Worm (Caenorhabditis elegans) whole organism, young adult: ENCODE data around the gene str-28.

Source experiments
- B0261.1 ChIP-seq: sonication (generic microtip); optimal IDR thresholded peaks from 2 replicates; lab custom pipeline; 2016; ENCODE audit warnings: mild to moderate bottlenecking, missing genetic modification characterization, moderate library complexity, missing compliant biosample characterization
- D2030.7 ChIP-seq: fragments of 200-800 bp; sonication (Bioruptor generic); IDR thresholded peaks from 2 replicates; pipeline ENCODE4 v1.3.6; 2022; ENCODE audit warnings: missing genetic modification reagents, missing genetic modification characterization, missing compliant biosample characterization
- F10E7.11 ChIP-seq: sonication (generic microtip); optimal IDR thresholded peaks from 2 replicates; lab custom pipeline; 2017; ENCODE audit warnings: mild to moderate bottlenecking, missing genetic modification characterization, moderate library complexity, missing compliant biosample characterization
- F22D6.2 ChIP-seq: sonication (generic microtip); optimal IDR thresholded peaks from 2 replicates; lab custom pipeline; 2016; ENCODE audit warnings: mild to moderate bottlenecking, missing genetic modification characterization, missing compliant biosample characterization
- F55B11.4 ChIP-seq: sonication (generic microtip); optimal IDR thresholded peaks from 2 replicates; lab custom pipeline; 2016; ENCODE audit warnings: missing compliant biosample characterization, missing genetic modification characterization, borderline replicate concordance; ENCODE audit not compliant: insufficient read depth
- T07F8.4 ChIP-seq: sonication (generic microtip); optimal IDR thresholded peaks from 2 replicates; lab custom pipeline; 2016; ENCODE audit warnings: mild to moderate bottlenecking, missing genetic modification characterization, moderate library complexity, missing compliant biosample characterization
- T26A5.8 ChIP-seq: sonication (generic microtip); optimal IDR thresholded peaks from 2 replicates; lab custom pipeline; 2016; ENCODE audit warnings: missing genetic modification characterization, missing compliant biosample characterization
- Y56A3A.18 ChIP-seq: fragments of 200-800 bp; sonication (Bioruptor generic); IDR thresholded peaks from 2 replicates; pipeline ENCODE4 v1.3.6; 2022; ENCODE audit warnings: missing genetic modification reagents, missing genetic modification characterization, missing compliant biosample characterization
- Y67H2A.10 ChIP-seq: fragments of 200-800 bp; sonication (Bioruptor generic); conservative IDR thresholded peaks from 2 replicates; pipeline ENCODE4 v1.3.6; 2022; ENCODE audit warnings: missing genetic modification reagents, missing genetic modification characterization, missing compliant biosample characterization
- Y79H2A.3 ChIP-seq: fragments of 200-800 bp; sonication (Bioruptor generic); conservative IDR thresholded peaks from 2 replicates; pipeline ENCODE4 v1.3.6; 2022; ENCODE audit warnings: missing genetic modification reagents, missing genetic modification characterization, missing compliant biosample characterization
- ZK185.1 ChIP-seq: sonication (generic microtip); optimal IDR thresholded peaks from 2 replicates; lab custom pipeline; 2016; ENCODE audit warnings: mild to moderate bottlenecking, missing genetic modification characterization, missing compliant biosample characterization; ENCODE audit not compliant: poor library complexity, severe bottlenecking
- atf-7 ChIP-seq: sonication (generic microtip); optimal IDR thresholded peaks from 2 replicates; lab custom pipeline; 2017; ENCODE audit warnings: mild to moderate bottlenecking, missing genetic modification characterization, missing compliant biosample characterization
- athp-1 ChIP-seq: sonication (generic microtip); optimal IDR thresholded peaks from 2 replicates; lab custom pipeline; 2017; ENCODE audit warnings: mild to moderate bottlenecking, missing genetic modification characterization, missing compliant biosample characterization
- bed-1 ChIP-seq: fragments of 200-800 bp; sonication (Bioruptor generic); IDR thresholded peaks from 2 replicates; pipeline ENCODE4 v1.3.6; 2022; ENCODE audit warnings: missing genetic modification reagents, missing genetic modification characterization, missing compliant biosample characterization
- chd-7 ChIP-seq: sonication (generic microtip); optimal IDR thresholded peaks from 2 replicates; lab custom pipeline; 2016; ENCODE audit warnings: mild to moderate bottlenecking, missing genetic modification characterization, moderate library complexity, missing compliant biosample characterization
- die-1 ChIP-seq: sonication (generic microtip); optimal IDR thresholded peaks from 2 replicates; lab custom pipeline; 2016; ENCODE audit warnings: missing genotype, mild to moderate bottlenecking, missing genetic modification characterization, missing compliant biosample characterization
- dox-1 ChIP-seq: fragments of 200-800 bp; sonication (Bioruptor generic); IDR thresholded peaks from 2 replicates; pipeline ENCODE4 v1.3.6; 2022; ENCODE audit warnings: missing genetic modification reagents, missing genetic modification characterization, missing compliant biosample characterization
- dpl-1 ChIP-seq: fragments of 150-350 bp; optimal IDR thresholded peaks from 2 replicates; lab custom pipeline; 2014; ENCODE audit warnings: missing biosample characterization, missing genetic modification reagents, missing genetic modification characterization
- efl-1 ChIP-seq: fragments of 150-350 bp; optimal IDR thresholded peaks from 2 replicates; lab custom pipeline; 2014; ENCODE audit warnings: missing biosample characterization, missing genetic modification reagents, missing genetic modification characterization
- gei-17 ChIP-seq: fragments of 200-800 bp; sonication (Bioruptor generic); optimal IDR thresholded peaks from 2 replicates; lab custom pipeline; 2018; ENCODE audit warnings: mild to moderate bottlenecking, missing genetic modification characterization, missing compliant biosample characterization
- hlh-12 ChIP-seq: sonication (generic microtip); optimal IDR thresholded peaks from 2 replicates; lab custom pipeline; 2016; ENCODE audit warnings: missing genetic modification characterization, missing compliant biosample characterization
- hlh-26 ChIP-seq: fragments of 200-800 bp; sonication (Bioruptor generic); conservative IDR thresholded peaks from 2 replicates; pipeline ENCODE4 v1.3.6; 2022; ENCODE audit warnings: missing genetic modification reagents, missing genetic modification characterization, missing compliant biosample characterization
- hmg-20 ChIP-seq: fragments of 200-800 bp; sonication (Bioruptor generic); IDR thresholded peaks from 2 replicates; pipeline ENCODE4 v1.3.6; 2022; ENCODE audit warnings: missing genetic modification reagents, missing genetic modification characterization, missing compliant biosample characterization
- lag-1 ChIP-seq: fragments of 200-800 bp; sonication (Bioruptor generic); IDR thresholded peaks from 2 replicates; pipeline ENCODE4 v1.3.6; 2022; ENCODE audit warnings: missing genetic modification reagents, missing genetic modification characterization, missing compliant biosample characterization
- let-526 ChIP-seq: fragments of 200-800 bp; sonication (Bioruptor generic); IDR thresholded peaks from 2 replicates; pipeline ENCODE4 v1.3.6; 2022; ENCODE audit warnings: missing genetic modification reagents, missing genetic modification characterization, missing compliant biosample characterization
- let-607 ChIP-seq, 2 experiments: fragments of 200-800 bp in 1 of 2; sonication (Bioruptor generic) in 1 of 2; sonication (generic microtip) in 1 of 2; optimal IDR thresholded peaks; 2 replicates each; lab custom pipeline; 2016 to 2018; ENCODE audit warnings: mild to moderate bottlenecking in 2 of 2, missing compliant biosample characterization in 2 of 2, missing genetic modification characterization in 2 of 2, moderate library complexity in 2 of 2, missing genotype in 1 of 2
- madf-3 ChIP-seq: fragments of 200-800 bp; sonication (Bioruptor generic); IDR thresholded peaks from 2 replicates; pipeline ENCODE4 v1.3.6; 2022; ENCODE audit warnings: missing genetic modification reagents, missing genetic modification characterization, missing compliant biosample characterization
- madf-6 ChIP-seq: fragments of 200-800 bp; sonication (Bioruptor generic); IDR thresholded peaks from 2 replicates; pipeline ENCODE4 v1.3.6; 2022; ENCODE audit warnings: missing genetic modification reagents, missing genetic modification characterization, missing compliant biosample characterization
- madf-8 ChIP-seq: fragments of 200-800 bp; sonication (Bioruptor generic); conservative IDR thresholded peaks from 2 replicates; pipeline ENCODE4 v1.3.6; 2022; ENCODE audit warnings: missing genetic modification reagents, missing genetic modification characterization, missing compliant biosample characterization
- mes-4 ChIP-seq: sonication (generic microtip); optimal IDR thresholded peaks from 2 replicates; lab custom pipeline; 2016; ENCODE audit warnings: missing genotype, missing genetic modification characterization, missing compliant biosample characterization
- nfya-1 ChIP-seq: sonication (generic microtip); optimal IDR thresholded peaks from 2 replicates; lab custom pipeline; 2017; ENCODE audit warnings: antibody characterized with exemption, missing compliant biosample characterization, missing genetic modification characterization, borderline replicate concordance; ENCODE audit not compliant: insufficient read depth
- nhr-120 ChIP-seq: fragments of 200-800 bp; sonication (Bioruptor generic); IDR thresholded peaks from 2 replicates; pipeline ENCODE4 v1.3.6; 2022; ENCODE audit warnings: missing genetic modification characterization, missing compliant biosample characterization
- nhr-179 ChIP-seq: sonication (generic microtip); optimal IDR thresholded peaks from 2 replicates; lab custom pipeline; 2016; ENCODE audit warnings: mild to moderate bottlenecking, missing genetic modification characterization, missing compliant biosample characterization
- nhr-27 ChIP-seq: fragments of 200-800 bp; sonication (Bioruptor generic); optimal IDR thresholded peaks from 2 replicates; lab custom pipeline; 2018; ENCODE audit warnings: mild to moderate bottlenecking, missing genetic modification characterization, moderate library complexity, missing compliant biosample characterization
- pbrm-1 ChIP-seq: fragments of 200-800 bp; sonication (Bioruptor generic); IDR thresholded peaks from 2 replicates; pipeline ENCODE4 v1.3.6; 2022; ENCODE audit warnings: missing genetic modification reagents, missing genetic modification characterization, missing compliant biosample characterization
- snpc-1.1 ChIP-seq: sonication (generic microtip); optimal IDR thresholded peaks from 2 replicates; lab custom pipeline; 2017; ENCODE audit warnings: missing genetic modification characterization, mild to moderate bottlenecking, missing compliant biosample characterization, antibody characterized with exemption, moderate library complexity, missing genotype, missing genetic modification reagents; ENCODE audit not compliant: insufficient read depth
- snpc-4 ChIP-seq, 5 experiments: fragments of 150-350 bp in 1 of 5; sonication (generic microtip) in 4 of 5; optimal IDR thresholded peaks; 2 replicates each; lab custom pipeline; 2014 to 2018; ENCODE audit warnings: missing genetic modification characterization in 5 of 5, missing biosample characterization in 3 of 5, antibody characterized with exemption in 2 of 5, mild to moderate bottlenecking in 2 of 5, missing compliant biosample characterization in 2 of 5, missing genotype in 2 of 5, moderate library complexity in 2 of 5, missing genetic modification reagents in 1 of 5
- sptf-2 ChIP-seq: fragments of 200-800 bp; sonication (Bioruptor generic); optimal IDR thresholded peaks from 2 replicates; lab custom pipeline; 2018; ENCODE audit warnings: mild to moderate bottlenecking, missing genetic modification characterization, missing compliant biosample characterization
- tbp1 ChIP-seq: fragments of 200-800 bp; sonication (Bioruptor generic); optimal IDR thresholded peaks from 2 replicates; lab custom pipeline; 2018; ENCODE audit warnings: mild to moderate bottlenecking, missing genetic modification characterization, missing compliant biosample characterization
- tlf-1 ChIP-seq: fragments of 200-800 bp; sonication (Bioruptor generic); optimal IDR thresholded peaks from 2 replicates; lab custom pipeline; 2018; ENCODE audit warnings: mild to moderate bottlenecking, missing genetic modification characterization, missing compliant biosample characterization
- unc-130 ChIP-seq: sonication (generic microtip); optimal IDR thresholded peaks from 2 replicates; lab custom pipeline; 2016; ENCODE audit warnings: missing genetic modification reagents, missing genetic modification characterization, missing compliant biosample characterization
- unc-62 ChIP-seq: fragments of 150-350 bp; optimal IDR thresholded peaks from 2 replicates; lab custom pipeline; 2014; ENCODE audit warnings: missing biosample characterization, missing genetic modification reagents, missing genetic modification characterization
- xnd-1 ChIP-seq: sonication (generic microtip); optimal IDR thresholded peaks from 2 replicates; lab custom pipeline; 2016; ENCODE audit warnings: missing genotype, missing genetic modification reagents, missing genetic modification characterization, missing compliant biosample characterization
- ztf-18 ChIP-seq: sonication (generic microtip); optimal IDR thresholded peaks from 2 replicates; lab custom pipeline; 2016; ENCODE audit warnings: missing genotype, mild to moderate bottlenecking, missing genetic modification characterization, missing compliant biosample characterization
- ztf-25 ChIP-seq: fragments of 200-800 bp; sonication (Bioruptor generic); IDR thresholded peaks from 2 replicates; pipeline ENCODE4 v1.3.6; 2022; ENCODE audit warnings: missing genetic modification reagents, missing genetic modification characterization, missing compliant biosample characterization
- ztf-26 ChIP-seq: sonication (generic microtip); optimal IDR thresholded peaks from 2 replicates; lab custom pipeline; 2017; ENCODE audit warnings: missing genetic modification characterization, missing compliant biosample characterization
- ztf-28 ChIP-seq: fragments of 200-800 bp; sonication (Bioruptor generic); IDR thresholded peaks from 2 replicates; pipeline ENCODE4 v1.3.6; 2022; ENCODE audit warnings: missing genetic modification reagents, missing genetic modification characterization, missing compliant biosample characterization
- ztf-3 ChIP-seq: fragments of 200-800 bp; sonication (Bioruptor generic); optimal IDR thresholded peaks from 2 replicates; lab custom pipeline; 2018; ENCODE audit warnings: mild to moderate bottlenecking, missing genetic modification characterization, missing compliant biosample characterization
- ztf-6 ChIP-seq: fragments of 200-800 bp; sonication (Bioruptor generic); IDR thresholded peaks from 2 replicates; pipeline ENCODE4 v1.3.6; 2022; ENCODE audit warnings: missing genetic modification reagents, missing genetic modification characterization, missing compliant biosample characterization

Gene str-28

DNA sequence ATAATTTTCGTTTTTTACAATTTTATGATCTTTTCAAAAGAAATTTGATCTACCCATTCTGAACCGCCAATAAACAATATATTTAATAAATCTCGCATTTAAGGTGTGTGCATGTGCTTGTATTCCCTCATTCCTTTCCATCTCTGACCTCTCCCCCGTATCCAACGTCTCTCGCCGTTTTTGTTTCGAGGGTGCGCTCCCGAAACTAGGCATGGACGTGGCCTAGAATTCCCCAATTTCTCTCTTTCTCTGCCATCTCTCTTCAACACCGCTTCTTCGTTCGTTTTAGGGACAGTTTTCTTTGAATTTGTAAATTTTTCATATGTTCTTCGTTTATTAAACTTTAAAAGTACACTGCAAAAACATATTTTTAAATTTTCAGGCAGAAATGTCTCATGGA lies 7.2 kb downstream of the str-28 start, which contains the start of gene F25E5.1 (continued):
- TF ChIP-seq F10E7.11 (tag; lab: Kevin White, UChicago) (no peak), Y67H2A.10 (GFP tag; lab: Robert Waterston, UW) (no peak), die-1 (tag; lab: Kevin White, UChicago) (no peak), snpc-4 (GFP tag; optimal IDR thresholded peaks at IDR 0.05; lab: Kevin White, UChicago) (no peak), snpc-4 (tag; optimal IDR thresholded peaks at IDR 0.05; lab: Kevin White, UChicago) (peak in 1 of 4 experiments; percentile 43), mes-4 (tag; lab: Kevin White, UChicago) (no peak), T07F8.4 (no peak), hlh-26 (GFP tag; lab: Robert Waterston, UW) (no peak), Y56A3A.18 (no peak), chd-7 (tag; lab: Kevin White, UChicago) (no peak), Y79H2A.3 (no peak), D2030.7 (no peak), xnd-1 (peak; percentile 15), madf-6 (no peak; the same call in 1 of the 2 replicates), unc-62 (no peak), tbp1 (GFP tag; lab: Kevin White, UChicago) (no peak), tlf-1 (no peak), snpc-1.1 (no peak), ztf-3 (GFP tag; lab: Kevin White, UChicago) (no peak), F55B11.4 (tag; lab: Kevin White, UChicago) (no peak), F22D6.2 (tag; lab: Kevin White, UChicago) (no peak), bed-1 (GFP tag; lab: Robert Waterston, UW) (no peak), lag-1 (GFP tag; lab: Robert Waterston, UW) (no peak), athp-1 (tag; lab: Kevin White, UChicago) (peak; percentile 61), ztf-18 (tag; lab: Kevin White, UChicago) (peak; percentile 49), nhr-179 (tag; lab: Kevin White, UChicago) (no peak), let-607 (tag; optimal IDR thresholded peaks at IDR 0.05; lab: Kevin White, UChicago) (no peak), nhr-120 (GFP tag; lab: Robert Waterston, UW) (no peak), madf-8 (GFP tag; lab: Robert Waterston, UW) (peak; percentile 46), efl-1 (GFP tag; lab: Kevin White, UChicago) (peak; percentile 67), let-526 (GFP tag; lab: Robert Waterston, UW) (no peak), sptf-2 (GFP tag; lab: Kevin White, UChicago) (no peak), unc-130 (GFP tag; lab: Kevin White, UChicago) (no peak), gei-17 (GFP tag; lab: Kevin White, UChicago) (no peak), hlh-12 (tag; lab: Kevin White, UChicago) (no peak), ZK185.1 (tag; lab: Kevin White, UChicago) (peak; percentile 50), pbrm-1 (GFP tag; lab: Robert Waterston, UW) (peak; percentile 68; the same call in 1 of the 2 replicates), dpl-1 (no peak), nhr-27 (no peak), nfya-1 (tag; lab: Kevin White, UChicago) (no peak), madf-3 (GFP tag; lab: Robert Waterston, UW) (no peak), hmg-20 (0 out of 2 replicates have a peak, but pooled peaks have one; percentile 24), ztf-6 (GFP tag; lab: Robert Waterston, UW) (no peak), ztf-28 (GFP tag; lab: Robert Waterston, UW) (no peak), ztf-26 (tag; lab: Kevin White, UChicago) (no peak), ztf-25 (GFP tag; lab: Robert Waterston, UW) (no peak), atf-7 (tag; lab: Kevin White, UChicago) (no peak), T26A5.8 (tag; lab: Kevin White, UChicago) (no peak), dox-1 (GFP tag; lab: Robert Waterston, UW) (no peak; the same call in 1 of the 2 replicates), B0261.1 (tag; lab: Kevin White, UChicago) (no peak)
